Worm (Caenorhabditis elegans): ENCODE measurements around the gene C55A6.7.
"Not testable (repeated sequence)": the region's sequence is repeated elsewhere in the genome, so short reads cannot be mapped to it uniquely, and the experiment has no call there.

C55A6.7 gene

DNA sequence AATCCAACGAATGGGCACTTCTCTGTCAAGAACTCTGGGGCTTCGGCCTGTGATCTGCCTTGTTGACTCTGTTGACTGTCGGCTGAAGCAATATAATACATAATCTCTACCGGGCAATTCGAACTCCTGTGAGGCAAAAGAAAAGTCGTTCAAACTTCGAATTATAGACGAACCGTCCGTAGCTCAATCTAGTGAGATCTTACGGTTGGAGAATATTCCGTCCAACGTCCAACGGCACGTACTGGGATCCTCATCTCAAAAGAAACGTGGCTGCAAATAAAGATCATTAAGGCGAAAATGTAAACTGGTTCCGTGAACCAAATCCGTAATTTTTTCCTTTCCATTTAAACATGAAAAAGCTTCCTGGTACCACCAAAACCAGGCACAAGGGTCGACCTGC lies 39.6 kb downstream of the C55A6.7 start, which contains the start of gene T11F9.14:
TSS of gene T11F9.14 (minus strand) at position 101 of the 400 bp plus-strand sequence.
- not testable (repeated sequence) for TF ChIP-seq zfp-3 (GFP tag; conservative IDR thresholded peaks at IDR 0.05); lin-29 (GFP tag; IDR thresholded peaks at IDR 0.05); ceh-44 (GFP tag; IDR thresholded peaks at IDR 0.05)

ce11 chrV:11479406-11479805 lies 40.9 kb downstream of the C55A6.7 start, which contains the start of gene T11F9.22:
T11F9.22 (plus strand) TSS chrV:11479706.
- TF ChIP-seq lin-39 (tag; optimal IDR thresholded peaks at IDR 0.05): no peak
- no peak for TF ChIP-seq F26F4.8 (GFP tag; conservative IDR thresholded peaks at IDR 0.05)
- TF ChIP-seq ama-1 (optimal IDR thresholded peaks at IDR 0.05): no peak
- no peak for TF ChIP-seq snpc-4 (tag; optimal IDR thresholded peaks at IDR 0.05)
- no peak for TF ChIP-seq attf-4 (tag; optimal IDR thresholded peaks at IDR 0.05)
- TF ChIP-seq zfp-2 (tag; optimal IDR thresholded peaks at IDR 0.05): no peak
- no peak for TF ChIP-seq aha-1 (tag)
- TF ChIP-seq gei-8 (GFP tag; optimal IDR thresholded peaks at IDR 0.05): no peak
- TF ChIP-seq tag-97 (GFP tag; IDR thresholded peaks at IDR 0.05): no peak
- no peak for TF ChIP-seq madf-5 (GFP tag; IDR thresholded peaks at IDR 0.05)
- TF ChIP-seq duxl-1 (tag; optimal IDR thresholded peaks at IDR 0.05; ENCODE audit: poor library complexity): no peak
- no peak for TF ChIP-seq nhr-25 (tag; optimal IDR thresholded peaks at IDR 0.05; ENCODE audit: borderline replicate concordance, insufficient read depth)
- TF ChIP-seq lin-29 (GFP tag; IDR thresholded peaks at IDR 0.05): no peak
- no peak for TF ChIP-seq vab-7 (GFP tag; IDR thresholded peaks at IDR 0.05)
- TF ChIP-seq spr-1 (tag; optimal IDR thresholded peaks at IDR 0.05): no peak
- TF ChIP-seq cey-2 (tag; optimal IDR thresholded peaks at IDR 0.05; ENCODE audit: borderline replicate concordance, insufficient read depth): no peak
- TF ChIP-seq ZK546.5 (tag; optimal IDR thresholded peaks at IDR 0.05): no peak
- TF ChIP-seq R02D3.7 (tag; optimal IDR thresholded peaks at IDR 0.05): no peak

ce11 chrV:11478028-11478427 lies 42.3 kb downstream of the C55A6.7 start:
- TF ChIP-seq unc-130 (GFP tag; optimal IDR thresholded peaks at IDR 0.05): peak; percentile 53
- peak in 1 of 2 experiments; percentile 41 for TF ChIP-seq unc-62 (GFP tag; optimal IDR thresholded peaks at IDR 0.05 in 1 of 2)
- TF ChIP-seq unc-62 (tag; optimal IDR thresholded peaks at IDR 0.05): not testable (repeated sequence)

DNA sequence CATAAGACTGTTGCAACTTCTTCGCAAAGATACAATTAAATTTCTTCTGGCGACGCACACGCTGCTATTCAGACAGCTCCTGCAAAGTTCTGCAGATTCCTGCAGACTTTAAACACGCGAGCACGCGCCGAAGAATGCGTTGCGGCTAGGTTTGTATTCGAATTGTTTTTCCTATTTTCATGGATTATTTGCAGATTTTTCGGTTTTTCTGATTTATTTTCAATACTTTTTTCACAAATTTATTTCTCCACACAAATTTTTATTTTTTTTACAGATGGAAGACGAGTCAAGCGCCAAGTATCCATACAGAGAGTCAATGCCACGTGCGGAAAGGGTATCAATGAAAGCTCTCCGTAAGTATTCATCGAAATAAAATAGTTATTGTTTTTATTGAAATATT lies 44.7 kb downstream of the C55A6.7 start, which contains the start of gene T11F9.7:
TSS of gene T11F9.7 (plus strand) at position 301 of the 400 bp plus-strand sequence.
- not testable (repeated sequence) for TF ChIP-seq nhr-41 (GFP tag; IDR thresholded peaks at IDR 0.05); ceh-44 (GFP tag; IDR thresholded peaks at IDR 0.05); cey-2 (tag; optimal IDR thresholded peaks at IDR 0.05; ENCODE audit: borderline replicate concordance, insufficient read depth)

ce11 chrV:11474399-11474798 lies 45.9 kb downstream of the C55A6.7 start, which contains the start of gene nas-22:
nas-22 (plus strand) TSS chrV:11474699.
- no peak for TF ChIP-seq mxl-3 (GFP tag; optimal IDR thresholded peaks at IDR 0.05)
- TF ChIP-seq lsy-2 (tag; optimal IDR thresholded peaks at IDR 0.05): no peak

ce11 chrV:11472209-11472608 lies 48.1 kb downstream of the C55A6.7 start, which contains the start of the genes nas-20 and nas-21:
nas-20 (minus strand) TSS chrV:11472309.
nas-21 (plus strand) TSS chrV:11472564.
- no peak for TF ChIP-seq Y48G9A.11 (GFP tag; IDR thresholded peaks at IDR 0.05)
- no peak for TF ChIP-seq sdz-12 (GFP tag; optimal IDR thresholded peaks at IDR 0.05)
- TF ChIP-seq hif-1 (tag; optimal IDR thresholded peaks at IDR 0.05): no peak
- no peak for TF ChIP-seq nhr-25 (tag; optimal IDR thresholded peaks at IDR 0.05; ENCODE audit: borderline replicate concordance, insufficient read depth)
- no peak for TF ChIP-seq nhr-102 (tag; optimal IDR thresholded peaks at IDR 0.05)
- TF ChIP-seq Y75B8A.6 (GFP tag; IDR thresholded peaks at IDR 0.05): no peak
- no peak for TF ChIP-seq ZK546.5 (tag; optimal IDR thresholded peaks at IDR 0.05)
- no peak for TF ChIP-seq set-16 (GFP tag; IDR thresholded peaks at IDR 0.05)
- TF ChIP-seq nhr-42 (GFP tag; IDR thresholded peaks at IDR 0.05): no peak
- no peak for TF ChIP-seq ztf-7 (tag; optimal IDR thresholded peaks at IDR 0.05)
- no peak for TF ChIP-seq unc-62 (GFP tag; optimal IDR thresholded peaks at IDR 0.05 in 1 of 2)
- TF ChIP-seq unc-62 (tag; optimal IDR thresholded peaks at IDR 0.05): no peak
- no peak for TF ChIP-seq lin-1 (GFP tag; IDR thresholded peaks at IDR 0.05)
- no peak for TF ChIP-seq php-3 (GFP tag; IDR thresholded peaks at IDR 0.05)
- no peak for TF ChIP-seq ceh-32 (tag; optimal IDR thresholded peaks at IDR 0.05; ENCODE audit: poor library complexity)
